Fruit fly (Drosophila melanogaster): ENCODE results near the gene PGRP-LB.

The PGRP-LB gene

dm6 chr3R:11409667-11410137, 50.6 kb downstream of the PGRP-LB start, which contains the start of the genes mgr and Irbp (continued):
- TF ChIP-seq CG15073 (GFP tag; optimal IDR thresholded peaks at IDR 0.05) (no peak), da (GFP tag; optimal IDR thresholded peaks at IDR 0.05) (no peak), aop (GFP tag; IDR thresholded peaks at IDR 0.05) (no peak), PHDP (tag; optimal IDR thresholded peaks at IDR 0.05) (peak; percentile 94), dpn (GFP tag; optimal IDR thresholded peaks at IDR 0.05) (peak; percentile 18 to 92), pan (optimal IDR thresholded peaks at IDR 0.05) (no peak), pan (GFP tag; optimal IDR thresholded peaks at IDR 0.05 in 1 of 2, IDR thresholded peaks at IDR 0.05 in 1 of 2) (peak in 1 of 2 experiments; percentile 96), lab (GFP tag; optimal IDR thresholded peaks at IDR 0.05) (peak; percentile 96), CG31441 (GFP tag; IDR thresholded peaks at IDR 0.05) (peak; percentile 97), pzg (GFP tag; optimal IDR thresholded peaks at IDR 0.05) (peak; percentile 40), CG17612 (GFP tag; IDR thresholded peaks at IDR 0.05) (peak; percentile 78; the same call in 1 of the 2 replicates), CG18476 (GFP tag; optimal IDR thresholded peaks at IDR 0.05) (peak; percentile 80), CG32772 (GFP tag; IDR thresholded peaks at IDR 0.05) (peak; percentile 94), Mes4 (GFP tag; optimal IDR thresholded peaks at IDR 0.05) (peak; percentile 11), H15 (GFP tag; IDR thresholded peaks at IDR 0.05) (peak; percentile 95), Hr51 (GFP tag; optimal IDR thresholded peaks at IDR 0.05) (peak; percentile 78 to 91), vfl (GFP tag; optimal IDR thresholded peaks at IDR 0.05) (peak; percentile 65), NFAT (GFP tag; IDR thresholded peaks at IDR 0.05) (peak; percentile 90), dysf (GFP tag; IDR thresholded peaks at IDR 0.05) (peak; percentile 93), Mad (GFP tag; optimal IDR thresholded peaks at IDR 0.05) (peak; percentile 35), CG2889 (GFP tag; IDR thresholded peaks at IDR 0.05) (peak; percentile 78; the same call in 2 of the 3 replicates), CG7556 (GFP tag; optimal IDR thresholded peaks at IDR 0.05) (peak; percentile 92), HLH54F (GFP tag; optimal IDR thresholded peaks at IDR 0.05) (peak; percentile 54), vvl (GFP tag; IDR thresholded peaks at IDR 0.05) (peak; percentile 97), CG1602 (GFP tag; optimal IDR thresholded peaks at IDR 0.05) (peak; percentile 88), CG14710 (tag; optimal IDR thresholded peaks at IDR 0.05) (peak; percentile 94), CrebB (tag; optimal IDR thresholded peaks at IDR 0.05) (peak; percentile 75), toy (GFP tag; IDR thresholded peaks at IDR 0.05) (peak; percentile 82), crc (GFP tag; optimal IDR thresholded peaks at IDR 0.05) (no peak), Stat92E (GFP tag; optimal IDR thresholded peaks at IDR 0.05) (peak in 1 of 3 experiments; percentile 77), Gsc (GFP tag; IDR thresholded peaks at IDR 0.05) (peak; percentile 53), CG15011 (GFP tag; optimal IDR thresholded peaks at IDR 0.05) (peak; percentile 65), CG18262 (tag; optimal IDR thresholded peaks at IDR 0.05) (peak; percentile 93), CG3838 (GFP tag; optimal IDR thresholded peaks at IDR 0.05) (peak; percentile 5), Atf-2 (GFP tag; optimal IDR thresholded peaks at IDR 0.05) (peak; percentile 11), CG11456 (GFP tag; IDR thresholded peaks at IDR 0.05) (peak; percentile 92), CG11696 (GFP tag; IDR thresholded peaks at IDR 0.05) (peak; percentile 80), kay (GFP tag; optimal IDR thresholded peaks at IDR 0.05) (peak; percentile 90), p53 (GFP tag; optimal IDR thresholded peaks at IDR 0.05) (no peak), Scr (GFP tag; IDR thresholded peaks at IDR 0.05; ENCODE audit: partially characterized antibody) (peak; percentile 90), dmrt99B (tag; optimal IDR thresholded peaks at IDR 0.05) (no peak), CG8765 (GFP tag; IDR thresholded peaks at IDR 0.05) (peak; percentile 90), CG4282 (GFP tag; optimal IDR thresholded peaks at IDR 0.05) (no peak), otp (GFP tag; IDR thresholded peaks at IDR 0.05) (peak; percentile 86), CG12391 (tag; optimal IDR thresholded peaks at IDR 0.05) (peak; percentile 97), HmgD (GFP tag; optimal IDR thresholded peaks at IDR 0.05) (no peak), CG6654 (GFP tag; optimal IDR thresholded peaks at IDR 0.05) (peak; percentile 63), Dip2 (GFP tag; IDR thresholded peaks at IDR 0.05) (0 out of 2 replicates have a peak, but pooled peaks have one; percentile 18), peb (GFP tag; IDR thresholded peaks at IDR 0.05) (peak; percentile 70), Dfd (GFP tag; optimal IDR thresholded peaks at IDR 0.05) (no peak), ranshi (GFP tag; IDR thresholded peaks at IDR 0.05) (peak; percentile 92)
